Worm (Caenorhabditis elegans) whole organism, L2 larva: ENCODE data around the gene C28C12.11.

Experiments used
- mab-5 ChIP-seq: fragments of 150-350 bp; optimal IDR thresholded peaks from 2 replicates; lab custom pipeline; 2014; ENCODE audit warnings: missing biosample characterization, missing genetic modification characterization
- nhr-12 ChIP-seq: fragments of 150-350 bp; optimal IDR thresholded peaks from 2 replicates; lab custom pipeline; 2014; ENCODE audit warnings: missing biosample characterization, missing genetic modification characterization

DNA sequence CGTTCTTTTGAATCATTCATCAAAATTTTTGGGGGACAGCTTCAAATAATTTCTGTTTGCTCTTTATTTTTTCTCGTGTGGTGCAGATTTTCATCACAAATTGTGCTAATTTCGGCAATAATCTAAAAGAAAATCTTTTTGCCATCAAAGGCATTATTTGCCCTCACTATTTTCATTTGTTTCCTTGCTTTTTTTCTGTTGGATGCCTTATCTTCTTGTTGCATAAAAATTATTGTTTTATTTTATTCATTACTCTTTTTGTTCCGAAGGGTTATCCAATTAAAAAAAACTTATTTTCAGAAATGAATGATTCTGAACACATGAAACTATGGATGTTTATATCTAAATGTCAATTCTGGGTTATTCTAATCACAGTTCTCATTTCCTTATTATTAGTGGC, 27.0 kb upstream of the C28C12.11 start, which contains the start of gene T01B11.1:
- no peak for TF ChIP-seq mab-5 (tag; lab: Kevin White, UChicago)
- TF ChIP-seq nhr-12 (tag; lab: Kevin White, UChicago) = no peak
